Worm (Caenorhabditis elegans): ENCODE results near the gene Y39G8B.10.

Y39G8B.10 gene

ce11 chrII:14006210-14006609, 23.3 kb upstream of the Y39G8B.10 start, which contains the start of gene F01D5.6:
TSS of gene F01D5.6 (plus strand) at chrII:14006510.
- TF ChIP-seq fos-1 (tag; optimal IDR thresholded peaks at IDR 0.05), result no peak
- TF ChIP-seq C34F6.9 (tag; optimal IDR thresholded peaks at IDR 0.05), result no peak
- no peak for TF ChIP-seq peb-1 (tag; optimal IDR thresholded peaks at IDR 0.05)
- no peak for TF ChIP-seq sma-3 (GFP tag; optimal IDR thresholded peaks at IDR 0.05)
- TF ChIP-seq F13H6.1 (tag; optimal IDR thresholded peaks at IDR 0.05), result no peak
- no peak for TF ChIP-seq unc-55 (GFP tag; optimal IDR thresholded peaks at IDR 0.05)
- TF ChIP-seq skn-1 (tag; optimal IDR thresholded peaks at IDR 0.05), result no peak
- no peak for TF ChIP-seq nhr-237 (tag; optimal IDR thresholded peaks at IDR 0.05)
- TF ChIP-seq Y55F3AM.14 (GFP tag; optimal IDR thresholded peaks at IDR 0.05), result no peak
- no peak for TF ChIP-seq lsy-2 (tag; optimal IDR thresholded peaks at IDR 0.05)
- TF ChIP-seq ztf-4 (tag; optimal IDR thresholded peaks at IDR 0.05), result no peak
- TF ChIP-seq ama-1 (optimal IDR thresholded peaks at IDR 0.05), result no peak
- TF ChIP-seq dmd-4 (tag; optimal IDR thresholded peaks at IDR 0.05), result no peak
- TF ChIP-seq ztf-1 (GFP tag; conservative IDR thresholded peaks at IDR 0.05), result no peak
- no peak for TF ChIP-seq elt-1 (tag; optimal IDR thresholded peaks at IDR 0.05)
- no peak for TF ChIP-seq zag-1 (tag; optimal IDR thresholded peaks at IDR 0.05)
- no peak for TF ChIP-seq nhr-6 (tag; optimal IDR thresholded peaks at IDR 0.05)
- TF ChIP-seq snpc-4 (tag; optimal IDR thresholded peaks at IDR 0.05), result no peak
- TF ChIP-seq sem-4 (tag; optimal IDR thresholded peaks at IDR 0.05), result no peak

ce11 chrII:14005183-14005582, 22.3 kb upstream of the Y39G8B.10 start:
- TF ChIP-seq mab-5 (tag; optimal IDR thresholded peaks at IDR 0.05) (no peak), R02D3.7 (tag; optimal IDR thresholded peaks at IDR 0.05) (no peak), F13H6.1 (tag; optimal IDR thresholded peaks at IDR 0.05) (no peak), ztf-4 (tag; optimal IDR thresholded peaks at IDR 0.05) (no peak), ceh-16 (tag; optimal IDR thresholded peaks at IDR 0.05) (no peak), nhr-6 (tag; optimal IDR thresholded peaks at IDR 0.05) (no peak), mbf-1 (tag; optimal IDR thresholded peaks at IDR 0.05) (no peak), ceh-82 (tag; optimal IDR thresholded peaks at IDR 0.05) (no peak), blmp-1 (tag; optimal IDR thresholded peaks at IDR 0.05; ENCODE audit: insufficient read depth) (no peak), peb-1 (tag; optimal IDR thresholded peaks at IDR 0.05) (no peak), unc-55 (GFP tag; optimal IDR thresholded peaks at IDR 0.05) (no peak), unc-62 (GFP tag; optimal IDR thresholded peaks at IDR 0.05) (no peak), egl-27 (tag; optimal IDR thresholded peaks at IDR 0.05) (no peak)

ce11 chrII:14004770-14005169, 21.9 kb upstream of the Y39G8B.10 start:
- TF ChIP-seq mdl-1 (tag; optimal IDR thresholded peaks at IDR 0.05), result no peak
- TF ChIP-seq nhr-21 (tag; optimal IDR thresholded peaks at IDR 0.05), result peak; percentile 74

ce11 chrII:14003821-14004430, 21.0 kb upstream of the Y39G8B.10 start:
- TF ChIP-seq snpc-4 (tag; optimal IDR thresholded peaks at IDR 0.05), result peak; percentile 82
- TF ChIP-seq alr-1 (tag; optimal IDR thresholded peaks at IDR 0.05), result no peak

ce11 chrII:14002200-14002599, 19.3 kb upstream of the Y39G8B.10 start, which contains the start of gene F01D5.5:
TSS of gene F01D5.5 (minus strand) at chrII:14002300.
- TF ChIP-seq lsy-2 (tag; optimal IDR thresholded peaks at IDR 0.05), result no peak

ce11 chrII:14000044-14000443, 17.1 kb upstream of the Y39G8B.10 start, which contains the start of gene F01D5.3:
TSS of gene F01D5.3 (minus strand) at chrII:14000144.
- TF ChIP-seq fos-1 (tag; optimal IDR thresholded peaks at IDR 0.05), result peak; percentile 8

- TF ChIP-seq gmeb-1 (tag; optimal IDR thresholded peaks at IDR 0.05) (no peak), unc-39 (tag; optimal IDR thresholded peaks at IDR 0.05) (no peak), ztf-1 (GFP tag; conservative IDR thresholded peaks at IDR 0.05) (no peak), crh-2 (tag; optimal IDR thresholded peaks at IDR 0.05) (no peak), sma-9 (GFP tag; optimal IDR thresholded peaks at IDR 0.05) (no peak), sma-9 (tag; optimal IDR thresholded peaks at IDR 0.05) (no peak), lsy-2 (tag; optimal IDR thresholded peaks at IDR 0.05) (no peak), nhr-6 (tag; optimal IDR thresholded peaks at IDR 0.05) (no peak), mdl-1 (tag; optimal IDR thresholded peaks at IDR 0.05) (no peak), nhr-23 (tag; optimal IDR thresholded peaks at IDR 0.05) (no peak), nhr-10 (tag; optimal IDR thresholded peaks at IDR 0.05) (no peak), sem-4 (tag; optimal IDR thresholded peaks at IDR 0.05) (no peak), ama-1 (optimal IDR thresholded peaks at IDR 0.05) (no peak), R02D3.7 (tag; optimal IDR thresholded peaks at IDR 0.05) (no peak), nhr-21 (tag; optimal IDR thresholded peaks at IDR 0.05) (no peak), ztf-4 (tag; optimal IDR thresholded peaks at IDR 0.05) (no peak), snpc-4 (tag; optimal IDR thresholded peaks at IDR 0.05) (no peak), C34F6.9 (tag; optimal IDR thresholded peaks at IDR 0.05) (no peak), fos-1 (tag; optimal IDR thresholded peaks at IDR 0.05) (no peak)
Measured at ce11 chrII:13998964-13999363, 16.0 kb upstream of the Y39G8B.10 start, which contains the start of gene F01D5.2. TSS of gene F01D5.2 (minus strand) at chrII:13999064.
